Fruit fly (Drosophila melanogaster) whole organism, embryonic: ENCODE data around the gene betaTub65B.

Experiments
- Atf6 ChIP-seq: fragments of 200-800 bp; sonication (Bioruptor generic); IDR thresholded peaks from 2 replicates; pipeline ENCODE4 v1.3.6; 2022; ENCODE audit warnings: missing biosample characterization, missing genetic modification characterization
- B-H2 ChIP-seq: fragments of 200-800 bp; sonication (Bioruptor generic); optimal IDR thresholded peaks from 2 replicates; lab custom pipeline; 2018; ENCODE audit warnings: missing biosample characterization, mild to moderate bottlenecking, missing genetic modification characterization
- CG10366 ChIP-seq: fragments of 200-800 bp; sonication (Bioruptor generic); IDR thresholded peaks from 2 replicates; pipeline ENCODE4 v1.3.6; 2022; ENCODE audit warnings: missing biosample characterization, missing genetic modification characterization
- CG10462 ChIP-seq: fragments of 200-800 bp; sonication (Bioruptor generic); optimal IDR thresholded peaks from 2 replicates; lab custom pipeline; 2016; ENCODE audit warnings: missing biosample characterization, missing genetic modification characterization
- CG11085 ChIP-seq: fragments of 200-800 bp; sonication (Bioruptor generic); IDR thresholded peaks from 2 replicates; pipeline ENCODE4 v1.3.6; 2022; ENCODE audit warnings: missing biosample characterization, missing genetic modification characterization
- CG11093 ChIP-seq: fragments of 200-800 bp; sonication (Bioruptor generic); IDR thresholded peaks from 3 replicates; pipeline ENCODE4 v1.3.6; 2022; ENCODE audit warnings: missing biosample characterization, missing genetic modification characterization
- CG11247 ChIP-seq: fragments of 200-800 bp; sonication (Bioruptor generic); IDR thresholded peaks from 2 replicates; pipeline ENCODE4 v1.3.6; 2022; ENCODE audit warnings: missing biosample characterization, missing genetic modification characterization
- CG11398 ChIP-seq: fragments of 200-800 bp; sonication (Bioruptor generic); optimal IDR thresholded peaks from 2 replicates; lab custom pipeline; 2016; ENCODE audit warnings: missing biosample characterization, missing genetic modification characterization
- CG13894 ChIP-seq: fragments of 200-800 bp; sonication (Bioruptor generic); optimal IDR thresholded peaks from 3 replicates; lab custom pipeline; 2018; ENCODE audit warnings: missing biosample characterization, mild to moderate bottlenecking, missing genetic modification characterization, moderate library complexity
- CG14860 ChIP-seq: fragments of 200-800 bp; sonication (Bioruptor generic); IDR thresholded peaks from 3 replicates; pipeline ENCODE4 v1.3.6; 2022; ENCODE audit warnings: missing biosample characterization, missing genetic modification characterization; ENCODE audit not compliant: partially characterized antibody
- CG15269 ChIP-seq: fragments of 200-800 bp; sonication (Bioruptor generic); optimal IDR thresholded peaks from 2 replicates; lab custom pipeline; 2018; ENCODE audit warnings: missing biosample characterization, mild to moderate bottlenecking, missing genetic modification characterization, moderate library complexity
- CG1792 ChIP-seq: fragments of 200-800 bp; sonication (Bioruptor generic); optimal IDR thresholded peaks from 2 replicates; lab custom pipeline; 2016; ENCODE audit warnings: missing biosample characterization, missing genetic modification characterization
- CG18764 ChIP-seq: fragments of 200-800 bp; sonication (Bioruptor generic); optimal IDR thresholded peaks from 3 replicates; lab custom pipeline; 2016; ENCODE audit warnings: missing biosample characterization, missing genetic modification characterization
- CG2889 ChIP-seq: fragments of 200-800 bp; sonication (Bioruptor generic); IDR thresholded peaks from 3 replicates; pipeline ENCODE4 v1.3.6; 2022; ENCODE audit warnings: missing biosample characterization, missing genetic modification characterization
- CG30431 ChIP-seq: fragments of 200-800 bp; sonication (Bioruptor generic); optimal IDR thresholded peaks from 2 replicates; lab custom pipeline; 2017; ENCODE audit warnings: missing biosample characterization, missing genetic modification characterization
- CG31388 ChIP-seq: fragments of 200-800 bp; sonication (Bioruptor generic); optimal IDR thresholded peaks from 2 replicates; lab custom pipeline; 2016; ENCODE audit warnings: missing biosample characterization, missing genetic modification characterization
- CG31441 ChIP-seq: fragments of 200-800 bp; sonication (Bioruptor generic); IDR thresholded peaks from 2 replicates; pipeline ENCODE4 v1.3.6; 2022; ENCODE audit warnings: missing biosample characterization, missing genetic modification characterization
- CG34422 ChIP-seq: fragments of 200-800 bp; sonication (Bioruptor generic); IDR thresholded peaks from 3 replicates; pipeline ENCODE4 v1.3.6; 2022; ENCODE audit warnings: missing biosample characterization, missing genetic modification characterization
- CG6854 ChIP-seq: fragments of 200-800 bp; sonication (Bioruptor generic); optimal IDR thresholded peaks from 3 replicates; lab custom pipeline; 2017; ENCODE audit warnings: missing biosample characterization, mild to moderate bottlenecking, missing genetic modification characterization
- CG7271 ChIP-seq: fragments of 200-800 bp; sonication (Bioruptor generic); optimal IDR thresholded peaks from 2 replicates; lab custom pipeline; 2018; ENCODE audit warnings: missing biosample characterization, mild to moderate bottlenecking, missing genetic modification characterization, moderate library complexity
- CG7357 ChIP-seq: fragments of 200-800 bp; sonication (Bioruptor generic); IDR thresholded peaks from 3 replicates; pipeline ENCODE4 v1.3.6; 2022; ENCODE audit warnings: missing biosample characterization, missing genetic modification characterization
- CG8089 ChIP-seq: fragments of 200-800 bp; sonication (Bioruptor generic); optimal IDR thresholded peaks from 3 replicates; lab custom pipeline; 2016; ENCODE audit warnings: missing biosample characterization, missing genetic modification characterization
- CrebB ChIP-seq: fragments of 200-800 bp; sonication (Bioruptor generic); optimal IDR thresholded peaks from 3 replicates; lab custom pipeline; 2018; ENCODE audit warnings: missing biosample characterization, mild to moderate bottlenecking, missing genetic modification characterization
- Eip74EF ChIP-seq, 2 experiments: fragments of 200-800 bp in 1 of 2; fragments of >200 bp in 1 of 2; sonication (Bioruptor generic) in 1 of 2; optimal IDR thresholded peaks; 2 replicates each; lab custom pipeline; 2017 to 2019; ENCODE audit warnings: missing biosample characterization in 2 of 2, missing genetic modification characterization in 2 of 2, mild to moderate bottlenecking in 1 of 2, moderate library complexity in 1 of 2
- Fer1 ChIP-seq: fragments of 200-800 bp; sonication (Bioruptor generic); optimal IDR thresholded peaks from 2 replicates; lab custom pipeline; 2017; ENCODE audit warnings: missing biosample characterization, mild to moderate bottlenecking, missing genetic modification characterization
- Gsc ChIP-seq: fragments of 200-800 bp; sonication (Bioruptor generic); IDR thresholded peaks from 2 replicates; pipeline ENCODE4 v1.3.6; 2022; ENCODE audit warnings: missing biosample characterization, missing genetic modification characterization
- Hr51 ChIP-seq, 2 experiments: fragments of 200-800 bp; sonication (Bioruptor generic); optimal IDR thresholded peaks; 2 replicates in 1 of 2; 3 replicates in 1 of 2; lab custom pipeline; 2016 to 2018; ENCODE audit warnings: missing biosample characterization in 2 of 2, missing genetic modification characterization in 2 of 2, mild to moderate bottlenecking in 1 of 2, moderate library complexity in 1 of 2
- Nf-YA ChIP-seq: fragments of 200-800 bp; sonication (Bioruptor generic); IDR thresholded peaks from 2 replicates; pipeline ENCODE4 v1.3.6; 2022; ENCODE audit warnings: missing biosample characterization, missing genetic modification characterization
- Poxn ChIP-seq: fragments of 200-800 bp; sonication (Bioruptor generic); IDR thresholded peaks from 2 replicates; pipeline ENCODE4 v1.3.6; 2022; ENCODE audit warnings: missing biosample characterization, missing genetic modification characterization
- Side ChIP-seq: fragments of 200-800 bp; sonication (Bioruptor generic); optimal IDR thresholded peaks from 2 replicates; lab custom pipeline; 2016; ENCODE audit warnings: missing biosample characterization, missing genetic modification characterization
- YL-1 ChIP-seq: fragments of 200-800 bp; sonication (Bioruptor generic); optimal IDR thresholded peaks from 3 replicates; lab custom pipeline; 2017; ENCODE audit warnings: missing biosample characterization, mild to moderate bottlenecking, missing genetic modification characterization
- bab2 ChIP-seq: fragments of 200-800 bp; sonication (Bioruptor generic); optimal IDR thresholded peaks from 2 replicates; lab custom pipeline; 2016; ENCODE audit warnings: missing biosample characterization, missing genetic modification characterization
- crp ChIP-seq, 2 experiments: fragments of 200-800 bp; sonication (Bioruptor generic); optimal IDR thresholded peaks; 2 replicates in 1 of 2; 3 replicates in 1 of 2; lab custom pipeline; 2017; ENCODE audit warnings: missing biosample characterization in 2 of 2, missing genetic modification characterization in 2 of 2, mild to moderate bottlenecking in 1 of 2, moderate library complexity in 1 of 2
- cwo ChIP-seq: fragments of 200-800 bp; sonication (Bioruptor generic); optimal IDR thresholded peaks from 3 replicates; lab custom pipeline; 2017; ENCODE audit warnings: missing biosample characterization, missing genetic modification characterization, mild to moderate bottlenecking, moderate library complexity, missing genetic modification reagents
- disco-r ChIP-seq: fragments of 200-800 bp; sonication (Bioruptor generic); optimal IDR thresholded peaks from 2 replicates; lab custom pipeline; 2016; ENCODE audit warnings: missing biosample characterization, missing genetic modification characterization
- fd102C ChIP-seq: fragments of 200-800 bp; sonication (Bioruptor generic); optimal IDR thresholded peaks from 2 replicates; lab custom pipeline; 2018; ENCODE audit warnings: missing biosample characterization, mild to moderate bottlenecking, missing genetic modification characterization, moderate library complexity
- fd96Cb ChIP-seq: fragments of 200-800 bp; sonication (Bioruptor generic); optimal IDR thresholded peaks from 2 replicates; lab custom pipeline; 2018; ENCODE audit warnings: missing biosample characterization, mild to moderate bottlenecking, missing genetic modification characterization, moderate library complexity
- grau ChIP-seq: fragments of 200-800 bp; optimal IDR thresholded peaks from 3 replicates; lab custom pipeline; 2019; ENCODE audit warnings: missing biosample characterization, mild to moderate bottlenecking, missing genetic modification characterization, moderate library complexity
- gsb-n ChIP-seq: fragments of 200-800 bp; sonication (Bioruptor generic); optimal IDR thresholded peaks from 3 replicates; lab custom pipeline; 2018; ENCODE audit warnings: missing biosample characterization, mild to moderate bottlenecking, missing genetic modification characterization
- knrl ChIP-seq: fragments of 200-800 bp; sonication (Bioruptor generic); IDR thresholded peaks from 3 replicates; pipeline ENCODE4 v1.3.6; 2022; ENCODE audit warnings: missing biosample characterization, missing genetic modification characterization; ENCODE audit not compliant: partially characterized antibody
- lola ChIP-seq, 3 experiments: fragments of >200 bp in 2 of 3; fragments of 200-800 bp in 1 of 3; sonication (Bioruptor generic) in 1 of 3; optimal IDR thresholded peaks; 2 replicates each; lab custom pipeline; 2017 to 2019; ENCODE audit warnings: missing biosample characterization in 3 of 3, missing genetic modification characterization in 3 of 3, mild to moderate bottlenecking in 1 of 3, moderate library complexity in 1 of 3
- nau ChIP-seq: fragments of 200-800 bp; sonication (Bioruptor generic); optimal IDR thresholded peaks from 3 replicates; lab custom pipeline; 2017; ENCODE audit warnings: missing biosample characterization, mild to moderate bottlenecking, missing genetic modification characterization, missing genetic modification reagents
- otp ChIP-seq: fragments of 200-800 bp; sonication (Bioruptor generic); IDR thresholded peaks from 3 replicates; pipeline ENCODE4, ENCODE4 v1.3.6; 2022; ENCODE audit warnings: missing biosample characterization, missing genetic modification characterization
- pfk ChIP-seq: fragments of 200-800 bp; sonication (Bioruptor generic); optimal IDR thresholded peaks from 2 replicates; lab custom pipeline; 2018; ENCODE audit warnings: missing biosample characterization, mild to moderate bottlenecking, missing genetic modification characterization, moderate library complexity
- pum ChIP-seq: fragments of 200-800 bp; sonication (Bioruptor generic); optimal IDR thresholded peaks from 2 replicates; lab custom pipeline; 2016; ENCODE audit warnings: missing biosample characterization, missing genetic modification characterization
- tin ChIP-seq: fragments of 200-800 bp; sonication (Bioruptor generic); optimal IDR thresholded peaks from 3 replicates; lab custom pipeline; 2016; ENCODE audit warnings: missing biosample characterization, missing genetic modification characterization
- tll ChIP-seq, 2 experiments: fragments of 200-800 bp in 1 of 2; fragments of >200 bp in 1 of 2; sonication (Bioruptor generic) in 1 of 2; optimal IDR thresholded peaks; 2 replicates each; lab custom pipeline; 2017 to 2019; ENCODE audit warnings: missing biosample characterization in 2 of 2, missing genetic modification characterization in 2 of 2, mild to moderate bottlenecking in 1 of 2, moderate library complexity in 1 of 2
- tup ChIP-seq: fragments of 200-800 bp; sonication (Bioruptor generic); optimal IDR thresholded peaks from 2 replicates; lab custom pipeline; 2016; ENCODE audit warnings: missing biosample characterization, mild to moderate bottlenecking, missing genetic modification characterization, moderate library complexity
- usp ChIP-seq: fragments of >200 bp; optimal IDR thresholded peaks from 2 replicates; lab custom pipeline; 2017; ENCODE audit warnings: missing biosample characterization, missing genetic modification characterization
- wdn ChIP-seq: fragments of 200-800 bp; sonication (Bioruptor generic); IDR thresholded peaks from 2 replicates; pipeline ENCODE4 v1.3.6; 2022; ENCODE audit warnings: missing biosample characterization, missing genetic modification characterization

The betaTub65B gene

dm6 chr3L:6488405-6488804, 42.1 kb upstream of the betaTub65B start, which contains the start of the genes CG10147 and Bulli (continued):
- TF ChIP-seq Side (GFP tag; lab: Kevin White, UChicago) (peak; percentile 78), Nf-YA (GFP tag; lab: Robert Waterston, UW) (peak; percentile 90), CG30431 (GFP tag; lab: Kevin White, UChicago) (peak; percentile 96), YL-1 (GFP tag; lab: Kevin White, UChicago) (peak; percentile 91), CG8089 (GFP tag; lab: Kevin White, UChicago) (peak; percentile 86), otp (peak; percentile 96), CG1792 (peak; percentile 80), tll (GFP tag; optimal IDR thresholded peaks at IDR 0.05; lab: Kevin White, UChicago) (peak; percentile 38 to 82), B-H2 (GFP tag; lab: Kevin White, UChicago) (peak; percentile 98), CG10366 (GFP tag; lab: Robert Waterston, UW) (peak; percentile 98), pum (GFP tag; lab: Kevin White, UChicago) (peak; percentile 92), disco-r (GFP tag; lab: Kevin White, UChicago) (peak; percentile 67), cwo (GFP tag; lab: Kevin White, UChicago) (peak; percentile 90), Hr51 (GFP tag; optimal IDR thresholded peaks at IDR 0.05; lab: Kevin White, UChicago) (peak; percentile 96), pfk (peak; percentile 51), CG7271 (tag; lab: Kevin White, UChicago) (peak; percentile 95), bab2 (peak; percentile 96), CG31441 (GFP tag; lab: Robert Waterston, UW) (peak; percentile 97), Fer1 (GFP tag; lab: Kevin White, UChicago) (peak; percentile 95), usp (no peak), tup (GFP tag; lab: Kevin White, UChicago) (peak; percentile 96), CG2889 (GFP tag; lab: Robert Waterston, UW) (peak; percentile 96), nau (GFP tag; lab: Kevin White, UChicago) (peak; percentile 88), CG10462 (GFP tag; lab: Kevin White, UChicago) (peak; percentile 95), gsb-n (tag; lab: Kevin White, UChicago) (peak; percentile 94), CG34422 (GFP tag; lab: Robert Waterston, UW) (peak; percentile 99), knrl (peak; percentile 98), fd102C (peak; percentile 85), crp (GFP tag; optimal IDR thresholded peaks at IDR 0.05; lab: Kevin White, UChicago) (peak; percentile 95 to 99), CG15269 (peak; percentile 96), CG11085 (GFP tag; lab: Robert Waterston, UW) (peak; percentile 97), Gsc (GFP tag; lab: Robert Waterston, UW) (peak; percentile 94), CG31388 (GFP tag; lab: Kevin White, UChicago) (peak; percentile 95), fd96Cb (tag; lab: Kevin White, UChicago) (peak; percentile 98), CG7357 (GFP tag; lab: Robert Waterston, UW) (peak; percentile 93), grau (peak; percentile 97), CG11093 (GFP tag; lab: Robert Waterston, UW) (peak; percentile 98), Eip74EF (GFP tag; optimal IDR thresholded peaks at IDR 0.05; lab: Kevin White, UChicago) (peak in 1 of 2 experiments; percentile 83), CG14860 (peak; percentile 95), wdn (GFP tag; lab: Robert Waterston, UW) (peak; percentile 92), CG18764 (peak; percentile 97), Atf6 (GFP tag; lab: Robert Waterston, UW) (peak; percentile 96), CG6854 (GFP tag; lab: Kevin White, UChicago) (peak; percentile 80), CG11398 (GFP tag; lab: Kevin White, UChicago) (peak; percentile 69), CG11247 (GFP tag; lab: Robert Waterston, UW) (peak; percentile 98), CrebB (tag; lab: Kevin White, UChicago) (peak; percentile 93), CG13894 (tag; lab: Kevin White, UChicago) (peak; percentile 94), tin (peak; percentile 99), Poxn (GFP tag; lab: Robert Waterston, UW) (peak; percentile 90), lola (GFP tag; optimal IDR thresholded peaks at IDR 0.05; lab: Kevin White, UChicago) (peak in 1 of 3 experiments; percentile 99)
